Fruit fly (Drosophila melanogaster): Measurements from ENCODE around the gene btz.

btz gene

DNA sequence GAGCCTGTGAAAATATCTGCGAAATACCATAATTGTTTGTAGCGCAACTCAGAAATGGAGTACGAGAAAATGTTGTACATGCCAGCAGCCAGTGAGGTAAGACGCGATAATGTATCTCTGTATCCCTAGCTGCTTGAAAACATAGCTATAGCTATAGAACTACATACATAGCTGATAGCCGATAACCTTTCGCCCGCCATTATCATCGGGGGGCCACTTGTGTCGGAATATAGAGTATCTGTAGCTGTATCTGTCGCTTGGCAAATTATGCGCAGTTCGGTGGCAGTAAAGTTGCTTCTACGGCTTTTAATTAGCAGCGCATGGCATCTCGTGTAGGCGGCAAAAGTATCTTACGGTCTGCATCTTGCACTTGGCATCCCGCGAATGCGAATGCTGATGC lies 36.9 kb downstream of the btz start:
- TF ChIP-seq svp (GFP tag) (peak; percentile 98), CG8632 (GFP tag; optimal IDR thresholded peaks at IDR 0.05) (no peak), Sox15 (GFP tag; optimal IDR thresholded peaks at IDR 0.05) (no peak)

dm6 chr3R:27738287-27738686 lies 38.1 kb downstream of the btz start:
- no peak for TF ChIP-seq fd59A (GFP tag; optimal IDR thresholded peaks at IDR 0.05)
- TF ChIP-seq eg (GFP tag; IDR thresholded peaks at IDR 0.05) = peak; percentile 76
- no peak for TF ChIP-seq net (GFP tag; optimal IDR thresholded peaks at IDR 0.05)
- TF ChIP-seq Smox (GFP tag; optimal IDR thresholded peaks at IDR 0.05) = no peak
- TF ChIP-seq Hr4 (GFP tag; optimal IDR thresholded peaks at IDR 0.05) = peak; percentile 12
- peak; percentile 64 for TF ChIP-seq svp (GFP tag)
- TF ChIP-seq CG15336 (GFP tag; IDR thresholded peaks at IDR 0.05) = 0 out of 2 replicates have a peak, but pooled peaks have one; percentile 22
- no peak for TF ChIP-seq Hr38 (GFP tag; optimal IDR thresholded peaks at IDR 0.05)
- TF ChIP-seq Gug (GFP tag; IDR thresholded peaks at IDR 0.05) = peak; percentile 31; the same call in 1 of the 2 replicates
- no peak for TF ChIP-seq OdsH (GFP tag; optimal IDR thresholded peaks at IDR 0.05)
- TF ChIP-seq CG32006 (GFP tag; optimal IDR thresholded peaks at IDR 0.05) = peak; percentile 25
- 0 out of 3 replicates have a peak, but pooled peaks have one; percentile 28 for TF ChIP-seq CG6163 (GFP tag; IDR thresholded peaks at IDR 0.05)

DNA sequence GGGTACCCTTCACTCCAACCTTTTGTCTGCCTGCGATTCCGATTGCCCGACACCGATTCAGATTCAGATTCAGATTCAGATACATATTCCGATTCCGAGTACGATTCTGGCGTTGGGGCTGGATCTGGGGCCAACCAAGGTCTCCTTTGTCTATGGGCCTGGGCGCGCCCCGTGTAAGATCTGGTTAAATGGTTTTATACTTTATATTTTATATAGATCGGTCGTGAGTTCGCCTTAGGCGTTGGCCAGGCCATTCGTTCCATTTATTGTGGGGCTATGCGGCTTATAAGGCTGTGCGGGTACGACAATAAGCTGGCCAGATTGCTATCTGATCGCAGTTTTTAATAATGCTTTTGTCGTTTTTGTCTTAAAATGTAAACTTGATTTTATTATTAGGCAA lies 39.8 kb downstream of the btz start:
- no peak for TF ChIP-seq CG1621 (tag; optimal IDR thresholded peaks at IDR 0.05)
- peak; percentile 81 for TF ChIP-seq svp (GFP tag)

- TF ChIP-seq CG10631 (GFP tag; optimal IDR thresholded peaks at IDR 0.05) = no peak
- no peak for TF ChIP-seq net (GFP tag; optimal IDR thresholded peaks at IDR 0.05)
- no peak for TF ChIP-seq CG6854 (GFP tag; optimal IDR thresholded peaks at IDR 0.05)
- no peak for TF ChIP-seq CG31627 (GFP tag; optimal IDR thresholded peaks at IDR 0.05)
- no peak for TF ChIP-seq achi (GFP tag; optimal IDR thresholded peaks at IDR 0.05)
- no peak for TF ChIP-seq CG34406 (GFP tag; optimal IDR thresholded peaks at IDR 0.05)
Measured at dm6 chr3R:27740692-27741091, 40.5 kb downstream of the btz start.
